Fruit fly (Drosophila melanogaster): ENCODE measurements around the gene Tbh.

The Tbh gene

dm6 chrX:7995171-7995747 is at the start of gene Tbh:
TSS of gene Tbh (plus strand) at chrX:7995697.
- peak; percentile 5 for TF ChIP-seq CG2120 (GFP tag; optimal IDR thresholded peaks at IDR 0.05)
- 0 out of 2 replicates have a peak, but pooled peaks have one; percentile 15 for TF ChIP-seq stc (GFP tag; IDR thresholded peaks at IDR 0.05)
- TF ChIP-seq pros (GFP tag; optimal IDR thresholded peaks at IDR 0.05) = no peak
- TF ChIP-seq Dp (GFP tag; optimal IDR thresholded peaks at IDR 0.05) = peak; percentile 13
- no peak for TF ChIP-seq prd (optimal IDR thresholded peaks at IDR 0.05)
- no peak for TF ChIP-seq prd (GFP tag; IDR thresholded peaks at IDR 0.05)
- TF ChIP-seq H2.0 (GFP tag; IDR thresholded peaks at IDR 0.05) = no peak
- no peak for TF ChIP-seq CG8290 (GFP tag; optimal IDR thresholded peaks at IDR 0.05)
- TF ChIP-seq CG8290 (tag; optimal IDR thresholded peaks at IDR 0.05) = peak in 1 of 2 experiments; percentile 32
- TF ChIP-seq Jarid2 (GFP tag; optimal IDR thresholded peaks at IDR 0.05) = peak; percentile 19
- TF ChIP-seq abd-A (tag; optimal IDR thresholded peaks at IDR 0.05) = peak; percentile 56
- no peak for TF ChIP-seq salm (tag; optimal IDR thresholded peaks at IDR 0.05)
- TF ChIP-seq CG14050 (GFP tag; IDR thresholded peaks at IDR 0.05) = no peak
- TF ChIP-seq Doc3 (GFP tag; IDR thresholded peaks at IDR 0.05; ENCODE audit: partially characterized antibody) = no peak
- no peak for TF ChIP-seq Bgb (GFP tag; IDR thresholded peaks at IDR 0.05; ENCODE audit: partially characterized antibody)
- TF ChIP-seq CG4617 (GFP tag; optimal IDR thresholded peaks at IDR 0.05; ENCODE audit: borderline replicate concordance) = no peak
- peak; percentile 34; the same call in 1 of the 2 replicates for TF ChIP-seq Atf6 (GFP tag; IDR thresholded peaks at IDR 0.05)
- TF ChIP-seq Ets97D (GFP tag; optimal IDR thresholded peaks at IDR 0.05) = peak; percentile 52
- peak; percentile 5 for TF ChIP-seq CG10267 (tag; optimal IDR thresholded peaks at IDR 0.05)
- TF ChIP-seq kah (GFP tag; optimal IDR thresholded peaks at IDR 0.05) = no peak
- peak; percentile 28 for TF ChIP-seq PHDP (tag; optimal IDR thresholded peaks at IDR 0.05)
- TF ChIP-seq NC2α (GFP tag; optimal IDR thresholded peaks at IDR 0.05) = no peak
- no peak for TF ChIP-seq Doc2 (GFP tag; IDR thresholded peaks at IDR 0.05)
- no peak for TF ChIP-seq Chrac-16 (GFP tag; optimal IDR thresholded peaks at IDR 0.05)
- no peak for TF ChIP-seq CG5953 (GFP tag; IDR thresholded peaks at IDR 0.05)
- TF ChIP-seq C15 (GFP tag; IDR thresholded peaks at IDR 0.05) = no peak
- no peak for TF ChIP-seq HLH54F (GFP tag; optimal IDR thresholded peaks at IDR 0.05)
- TF ChIP-seq CG13624 (GFP tag; optimal IDR thresholded peaks at IDR 0.05) = no peak
- TF ChIP-seq CG5180 (GFP tag; optimal IDR thresholded peaks at IDR 0.05) = no peak
- TF ChIP-seq org-1 (GFP tag; optimal IDR thresholded peaks at IDR 0.05) = peak; percentile 33
- peak; percentile 16 for TF ChIP-seq Hand (GFP tag; optimal IDR thresholded peaks at IDR 0.05)
- no peak for TF ChIP-seq BEAF-32 (GFP tag; optimal IDR thresholded peaks at IDR 0.05)
- TF ChIP-seq gem (tag; optimal IDR thresholded peaks at IDR 0.05) = peak; percentile 52
- TF ChIP-seq CG1603 (tag; optimal IDR thresholded peaks at IDR 0.05) = peak; percentile 4
- TF ChIP-seq caup (GFP tag; optimal IDR thresholded peaks at IDR 0.05; ENCODE audit: severe bottlenecking) = peak; percentile 29
- TF ChIP-seq CG7928 (GFP tag; optimal IDR thresholded peaks at IDR 0.05) = no peak
- TF ChIP-seq grau (tag; optimal IDR thresholded peaks at IDR 0.05) = peak; percentile 17
- peak; percentile 50 for TF ChIP-seq CG9727 (GFP tag; optimal IDR thresholded peaks at IDR 0.05)
- TF ChIP-seq CG11398 (GFP tag; optimal IDR thresholded peaks at IDR 0.05) = no peak
- TF ChIP-seq CG14667 (GFP tag; IDR thresholded peaks at IDR 0.05) = no peak
- 0 out of 2 replicates have a peak, but pooled peaks have one; percentile 39 for TF ChIP-seq HLH3B (GFP tag; IDR thresholded peaks at IDR 0.05)
- peak; percentile 27 for TF ChIP-seq CG6683 (GFP tag; optimal IDR thresholded peaks at IDR 0.05)
- TF ChIP-seq jing (GFP tag; optimal IDR thresholded peaks at IDR 0.05) = no peak
- TF ChIP-seq CG2678 (tag; optimal IDR thresholded peaks at IDR 0.05) = peak; percentile 60
- peak; percentile 31 for TF ChIP-seq Oli (tag; optimal IDR thresholded peaks at IDR 0.05)
- no peak for TF ChIP-seq bigmax (GFP tag; optimal IDR thresholded peaks at IDR 0.05)
- no peak for TF ChIP-seq ash1 (GFP tag; optimal IDR thresholded peaks at IDR 0.05)
- peak; percentile 28 for TF ChIP-seq odd (GFP tag; optimal IDR thresholded peaks at IDR 0.05)
- peak; percentile 15 for TF ChIP-seq sens (GFP tag)
- TF ChIP-seq CG8281 (tag; optimal IDR thresholded peaks at IDR 0.05) = no peak

Measured in whole organism, embryonic.